Worm (Caenorhabditis elegans) whole organism, midembryonic: ENCODE results near the gene ZK546.19.

Experiments used
- T22C8.4 ChIP-seq: fragments of 200-800 bp; sonication (Bioruptor generic); IDR thresholded peaks from 2 replicates; pipeline ENCODE4 v1.3.6; 2022; ENCODE audit warnings: missing genetic modification characterization, missing compliant biosample characterization
- flt-1 ChIP-seq: fragments of 200-800 bp; sonication (Bioruptor generic); IDR thresholded peaks from 2 replicates; pipeline ENCODE4 v1.3.6; 2022; ENCODE audit warnings: missing genetic modification characterization, missing compliant biosample characterization
- klf-2 ChIP-seq: fragments of 200-800 bp; sonication (Bioruptor generic); conservative IDR thresholded peaks from 2 replicates; pipeline ENCODE4 v1.3.6; 2022; ENCODE audit warnings: missing genetic modification reagents, missing genetic modification characterization, missing compliant biosample characterization
- med-1 ChIP-seq: sonication (generic microtip); optimal IDR thresholded peaks from 2 replicates; lab custom pipeline; 2017; ENCODE audit warnings: missing genetic modification characterization, mild to moderate bottlenecking, missing compliant biosample characterization, antibody characterized with exemption, missing genetic modification reagents; ENCODE audit not compliant: insufficient read depth
- ref-1 ChIP-seq: fragments of 200-800 bp; sonication (Bioruptor generic); conservative IDR thresholded peaks from 2 replicates; pipeline ENCODE4 v1.3.6; 2022; ENCODE audit warnings: missing genetic modification reagents, missing genetic modification characterization, missing compliant biosample characterization
- tab-1 ChIP-seq: fragments of 200-800 bp; sonication (Bioruptor generic); IDR thresholded peaks from 2 replicates; pipeline ENCODE4 v1.3.6; 2022; ENCODE audit warnings: missing genetic modification characterization, missing compliant biosample characterization
- ztf-23 ChIP-seq: fragments of 200-800 bp; sonication (Bioruptor generic); IDR thresholded peaks from 2 replicates; pipeline ENCODE4 v1.3.6; 2022; ENCODE audit warnings: missing genetic modification reagents, missing genetic modification characterization, missing compliant biosample characterization
- ztf-29 ChIP-seq: fragments of 200-800 bp; sonication (Bioruptor generic); IDR thresholded peaks from 2 replicates; pipeline ENCODE4 v1.3.6; 2022; ENCODE audit warnings: missing genetic modification reagents, missing genetic modification characterization, missing compliant biosample characterization

DNA sequence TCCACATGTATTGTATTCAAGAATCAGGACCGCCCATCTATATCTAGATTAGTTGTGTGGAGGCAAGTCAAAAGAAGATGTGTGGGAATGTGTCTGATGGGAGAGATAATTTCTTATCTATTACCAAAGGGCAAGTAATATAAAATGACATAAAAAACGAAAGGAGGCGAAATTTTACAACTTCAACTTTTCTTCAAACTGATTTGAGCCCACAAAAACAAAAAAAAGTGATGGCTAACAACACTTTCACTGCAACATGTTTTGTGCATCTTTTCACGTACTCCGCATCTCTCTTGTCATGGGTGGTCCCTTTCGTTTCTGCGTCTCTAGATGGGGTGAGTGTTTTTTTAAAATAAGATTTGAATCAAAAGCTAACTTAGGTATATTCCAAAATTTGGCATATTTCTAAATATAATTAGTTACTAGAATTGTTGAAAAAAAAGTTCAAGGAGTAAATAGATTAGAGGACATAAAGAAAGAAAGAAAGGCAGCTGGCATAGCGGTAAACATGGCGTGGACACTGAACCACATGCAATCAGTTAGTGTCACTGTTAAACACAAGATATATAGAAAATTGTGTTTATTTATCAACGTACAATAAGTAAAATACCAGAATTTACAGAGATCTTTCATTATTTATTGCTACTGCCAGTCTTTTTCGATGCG lies at the start of gene ZK546.19:
- TF ChIP-seq klf-2 (GFP tag; lab: Robert Waterston, UW) (no peak), ztf-23 (GFP tag; lab: Robert Waterston, UW) (no peak), flt-1 (GFP tag; lab: Robert Waterston, UW) (no peak), ztf-29 (GFP tag; lab: Robert Waterston, UW) (no peak), tab-1 (GFP tag; lab: Robert Waterston, UW) (no peak), med-1 (GFP tag; lab: Kevin White, UChicago) (no peak), T22C8.4 (GFP tag; lab: Robert Waterston, UW) (no peak), ref-1 (GFP tag; lab: Robert Waterston, UW) (no peak)
